Worm (Caenorhabditis elegans) whole organism, L2 larva: ENCODE results near the gene F34D6.1.

Source experiments
- F13H6.1 ChIP-seq: sonication (generic microtip); optimal IDR thresholded peaks from 2 replicates; lab custom pipeline; 2016; ENCODE audit warnings: missing genetic modification characterization, missing compliant biosample characterization
- ama-1 ChIP-seq: fragments of 150-350 bp; optimal IDR thresholded peaks from 2 replicates; lab custom pipeline; 2018; ENCODE audit warnings: inconsistent platforms
- blmp-1 ChIP-seq: sonication (generic microtip); optimal IDR thresholded peaks from 2 replicates; lab custom pipeline; 2017; ENCODE audit warnings: missing genetic modification characterization, mild to moderate bottlenecking, missing compliant biosample characterization, antibody characterized with exemption, moderate library complexity; ENCODE audit not compliant: insufficient read depth
- egl-27 ChIP-seq: sonication (generic microtip); optimal IDR thresholded peaks from 3 replicates; lab custom pipeline; 2017; ENCODE audit warnings: missing biosample characterization, missing genetic modification reagents, missing genetic modification characterization
- elt-1 ChIP-seq: fragments of 150-350 bp; optimal IDR thresholded peaks from 2 replicates; lab custom pipeline; 2014; ENCODE audit warnings: missing biosample characterization, missing genetic modification characterization
- lin-39 ChIP-seq: fragments of 150-350 bp; optimal IDR thresholded peaks from 2 replicates; lab custom pipeline; 2014; ENCODE audit warnings: missing biosample characterization, missing genetic modification reagents, missing genetic modification characterization
- mdl-1 ChIP-seq, 2 experiments: fragments of 150-350 bp in 1 of 2; sonication (generic microtip) in 1 of 2; optimal IDR thresholded peaks; 2 replicates each; lab custom pipeline; 2017; ENCODE audit warnings: missing biosample characterization in 2 of 2, missing genetic modification characterization in 2 of 2
- nhr-237 ChIP-seq: fragments of 150-350 bp; optimal IDR thresholded peaks from 2 replicates; lab custom pipeline; 2014; ENCODE audit warnings: missing biosample characterization, missing genetic modification characterization
- peb-1 ChIP-seq: fragments of 150-350 bp; optimal IDR thresholded peaks from 2 replicates; lab custom pipeline; 2014; ENCODE audit warnings: missing biosample characterization, missing genetic modification characterization
- unc-62 ChIP-seq: fragments of 150-350 bp; optimal IDR thresholded peaks from 2 replicates; lab custom pipeline; 2014; ENCODE audit warnings: missing biosample characterization, missing genetic modification reagents, missing genetic modification characterization
- ztf-11 ChIP-seq: sonication (generic microtip); optimal IDR thresholded peaks from 2 replicates; lab custom pipeline; 2017; ENCODE audit warnings: missing biosample characterization, missing genetic modification characterization
- ztf-4 ChIP-seq: fragments of 150-350 bp; optimal IDR thresholded peaks from 2 replicates; lab custom pipeline; 2014; ENCODE audit warnings: missing biosample characterization, missing genetic modification characterization

ce11 chrII:2644498-2644897, 36.5 kb downstream of the F34D6.1 start, which contains the start of gene F22E5.11:
- TF ChIP-seq lin-39 (tag; lab: Kevin White, UChicago) (no peak), blmp-1 (tag; lab: Kevin White, UChicago) (no peak), unc-62 (GFP tag; lab: Kevin White, UChicago) (no peak), egl-27 (no peak), mdl-1 (tag; optimal IDR thresholded peaks at IDR 0.05; lab: Kevin White, UChicago) (no peak), nhr-237 (tag; lab: Kevin White, UChicago) (no peak), elt-1 (no peak), ztf-11 (tag; lab: Kevin White, UChicago) (no peak), ztf-4 (tag; lab: Kevin White, UChicago) (no peak), peb-1 (tag; lab: Kevin White, UChicago) (no peak), ama-1 (no peak), F13H6.1 (tag; lab: Kevin White, UChicago) (no peak)
